Worm (Caenorhabditis elegans) whole organism, L3 larva: ENCODE results near the gene H05C05.4.

Experiments
- egl-27 ChIP-seq: sonication (generic microtip); optimal IDR thresholded peaks from 4 replicates; lab custom pipeline; 2017; ENCODE audit warnings: missing biosample characterization, missing genetic modification reagents, missing genetic modification characterization
- mdl-1 ChIP-seq: fragments of 150-350 bp; optimal IDR thresholded peaks from 2 replicates; lab custom pipeline; 2014; ENCODE audit warnings: missing biosample characterization, missing genetic modification characterization
- nfya-1 ChIP-seq: sonication (generic microtip); optimal IDR thresholded peaks from 2 replicates; lab custom pipeline; 2017; ENCODE audit warnings: missing genetic modification characterization, mild to moderate bottlenecking, missing compliant biosample characterization, antibody characterized with exemption, moderate library complexity; ENCODE audit not compliant: insufficient read depth
- pha-4 ChIP-seq: fragments of 150-350 bp; optimal IDR thresholded peaks from 2 replicates; lab custom pipeline; 2014; ENCODE audit warnings: missing biosample characterization, missing genetic modification reagents, missing genetic modification characterization
- pqm-1 ChIP-seq: fragments of 150-350 bp; optimal IDR thresholded peaks from 2 replicates; lab custom pipeline; 2017; ENCODE audit warnings: missing biosample characterization, missing genetic modification characterization, inconsistent platforms

- no peak for TF ChIP-seq nfya-1 (tag; lab: Kevin White, UChicago)
- TF ChIP-seq mdl-1 (tag; lab: Kevin White, UChicago) = no peak
- no peak for TF ChIP-seq egl-27
- TF ChIP-seq pha-4 (tag; lab: Kevin White, UChicago) = no peak
- TF ChIP-seq pqm-1 = no peak
Measured at ce11 chrIII:2961840-2962239, 15.8 kb upstream of the H05C05.4 start.
